Fruit fly (Drosophila melanogaster): Measurements from ENCODE around the gene CG15576.

- TF ChIP-seq EcR (GFP tag; optimal IDR thresholded peaks at IDR 0.05) (no peak), CG12605 (GFP tag; IDR thresholded peaks at IDR 0.05) (no peak), CG8159 (tag; optimal IDR thresholded peaks at IDR 0.05) (no peak), CG34367 (tag; optimal IDR thresholded peaks at IDR 0.05) (no peak), D1 (tag; optimal IDR thresholded peaks at IDR 0.05) (no peak), Pif1A (GFP tag; optimal IDR thresholded peaks at IDR 0.05) (no peak), CG10348 (GFP tag; IDR thresholded peaks at IDR 0.05) (no peak), CG17806 (tag; optimal IDR thresholded peaks at IDR 0.05) (no peak), CG13204 (GFP tag; optimal IDR thresholded peaks at IDR 0.05) (no peak), gl (tag; optimal IDR thresholded peaks at IDR 0.05) (no peak), CG9948 (tag; optimal IDR thresholded peaks at IDR 0.05) (no peak), fd96Ca (GFP tag; IDR thresholded peaks at IDR 0.05) (no peak), CG32121 (GFP tag; IDR thresholded peaks at IDR 0.05) (no peak)
Measured at dm6 chrX:4212725-4213124, 39.9 kb downstream of the CG15576 start, which contains the start of gene CG43288.
